Fruit fly (Drosophila melanogaster): ENCODE measurements around the gene Npc2f.

DNA sequence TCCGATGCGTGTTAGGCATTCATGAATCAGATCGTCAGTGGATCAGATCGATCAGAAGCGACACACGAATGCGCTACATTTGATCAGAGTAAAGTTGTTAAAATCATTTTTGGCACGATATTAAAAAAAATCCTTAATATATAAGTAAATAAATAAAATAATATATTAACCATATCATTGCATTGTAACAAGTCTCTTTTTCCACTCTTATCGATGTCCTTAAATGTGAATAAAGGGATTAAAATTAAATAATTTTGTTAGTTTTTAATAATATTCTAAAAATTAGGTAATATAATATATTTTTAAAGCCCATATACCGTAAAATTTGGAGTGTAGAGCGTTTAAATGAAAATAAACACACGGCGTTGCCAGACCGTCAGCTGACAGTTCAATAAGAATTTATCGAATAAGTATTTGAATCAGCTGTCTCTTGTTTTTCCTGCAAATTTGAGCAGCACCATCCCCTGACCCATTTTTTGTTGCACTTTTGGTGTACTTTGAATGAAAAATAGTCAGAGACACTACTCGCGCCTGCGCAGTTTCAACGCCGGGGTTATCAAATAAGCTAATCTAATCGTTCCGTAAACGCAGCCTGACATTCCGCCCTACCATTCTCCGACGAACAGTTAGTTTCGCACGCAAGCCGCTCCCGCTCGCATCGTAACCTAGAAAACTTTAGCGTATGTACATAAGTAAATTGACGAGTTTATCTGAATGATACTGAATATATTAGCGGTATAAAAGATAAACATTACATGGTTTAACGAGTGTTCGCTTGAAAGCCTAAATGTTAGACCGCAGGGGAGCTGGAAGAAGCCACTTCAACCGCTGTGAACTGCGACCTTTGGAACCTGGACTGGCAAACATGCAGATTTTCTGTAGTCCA, 14.5 kb downstream of the Npc2f start, which contains the start of the genes p38a and CG6178:
- TF ChIP-seq Hnf4 (GFP tag; optimal IDR thresholded peaks at IDR 0.05), result peak; percentile 62
- no peak for TF ChIP-seq usp (GFP tag; optimal IDR thresholded peaks at IDR 0.05)
- peak; percentile 86 for TF ChIP-seq h (GFP tag; optimal IDR thresholded peaks at IDR 0.05)
- peak; percentile 97 for TF ChIP-seq psq (GFP tag; optimal IDR thresholded peaks at IDR 0.05)
- peak; percentile 55 for TF ChIP-seq Myc (optimal IDR thresholded peaks at IDR 0.05)
- TF ChIP-seq fru (GFP tag; optimal IDR thresholded peaks at IDR 0.05), result peak; percentile 92
- peak; percentile 20 for TF ChIP-seq CG32264 (GFP tag; optimal IDR thresholded peaks at IDR 0.05)
- TF ChIP-seq OdsH (GFP tag; optimal IDR thresholded peaks at IDR 0.05), result peak; percentile 94
- TF ChIP-seq ey (GFP tag; optimal IDR thresholded peaks at IDR 0.05), result peak; percentile 73
- TF ChIP-seq sv (GFP tag; optimal IDR thresholded peaks at IDR 0.05), result peak; percentile 56
- peak in 1 of 2 experiments; percentile 96 for TF ChIP-seq foxo (GFP tag; optimal IDR thresholded peaks at IDR 0.05)
- TF ChIP-seq brk (GFP tag; optimal IDR thresholded peaks at IDR 0.05), result no peak
- TF ChIP-seq N (GFP tag; optimal IDR thresholded peaks at IDR 0.05), result no peak
